Fruit fly (Drosophila melanogaster): ENCODE measurements around the gene RYa-R.

RYa-R gene

dm6 chr3R:26947296-26947880 lies 49.4 kb upstream of the RYa-R start, which contains the start of gene Spag1 (continued):
- TF ChIP-seq mirr (GFP tag; optimal IDR thresholded peaks at IDR 0.05) (peak; percentile 11), CG15011 (GFP tag; optimal IDR thresholded peaks at IDR 0.05) (no peak), nerfin-1 (tag; optimal IDR thresholded peaks at IDR 0.05) (peak; percentile 32), ato (GFP tag; IDR thresholded peaks at IDR 0.05; ENCODE audit: partially characterized antibody) (peak; percentile 74; the same call in 1 of the 2 replicates), Spps (tag; optimal IDR thresholded peaks at IDR 0.05) (peak; percentile 20), Myb (GFP tag; optimal IDR thresholded peaks at IDR 0.05) (no peak), CG6854 (GFP tag; optimal IDR thresholded peaks at IDR 0.05) (peak; percentile 43), CG10147 (GFP tag; optimal IDR thresholded peaks at IDR 0.05) (peak; percentile 8), CG12744 (GFP tag; optimal IDR thresholded peaks at IDR 0.05) (no peak), CG15073 (GFP tag; optimal IDR thresholded peaks at IDR 0.05) (no peak), Atf3 (GFP tag; optimal IDR thresholded peaks at IDR 0.05) (no peak), CG7987 (GFP tag; optimal IDR thresholded peaks at IDR 0.05) (peak; percentile 2), grn (GFP tag; optimal IDR thresholded peaks at IDR 0.05) (peak; percentile 10), bbx (GFP tag; IDR thresholded peaks at IDR 0.05; ENCODE audit: partially characterized antibody) (peak; percentile 88), CG4617 (GFP tag; optimal IDR thresholded peaks at IDR 0.05; ENCODE audit: borderline replicate concordance) (no peak), CG18011 (GFP tag; optimal IDR thresholded peaks at IDR 0.05) (no peak), CG15601 (tag; optimal IDR thresholded peaks at IDR 0.05) (peak; percentile 27), slbo (GFP tag; IDR thresholded peaks at IDR 0.05) (no peak), lbe (GFP tag; optimal IDR thresholded peaks at IDR 0.05) (peak; percentile 64), Sox100B (GFP tag; optimal IDR thresholded peaks at IDR 0.05) (no peak), otp (GFP tag; IDR thresholded peaks at IDR 0.05) (no peak), CG12155 (GFP tag; optimal IDR thresholded peaks at IDR 0.05) (no peak), CG11093 (GFP tag; IDR thresholded peaks at IDR 0.05) (no peak), mld (GFP tag; IDR thresholded peaks at IDR 0.05; ENCODE audit: partially characterized antibody) (peak; percentile 85), Poxn (GFP tag; IDR thresholded peaks at IDR 0.05) (no peak), gcm (GFP tag; optimal IDR thresholded peaks at IDR 0.05) (peak; percentile 61), E2f1 (GFP tag; IDR thresholded peaks at IDR 0.05) (no peak), bcd (GFP tag; optimal IDR thresholded peaks at IDR 0.05) (no peak), CG10462 (GFP tag; optimal IDR thresholded peaks at IDR 0.05) (no peak), nau (GFP tag; optimal IDR thresholded peaks at IDR 0.05) (peak; percentile 29), CG15514 (GFP tag; optimal IDR thresholded peaks at IDR 0.05) (no peak), BtbVII (GFP tag; optimal IDR thresholded peaks at IDR 0.05) (peak; percentile 24), salm (tag; optimal IDR thresholded peaks at IDR 0.05) (no peak), nom (GFP tag; optimal IDR thresholded peaks at IDR 0.05) (peak; percentile 96), Scr (GFP tag; IDR thresholded peaks at IDR 0.05; ENCODE audit: partially characterized antibody) (peak; percentile 77), wor (GFP tag; IDR thresholded peaks at IDR 0.05) (no peak), E2f2 (GFP tag; IDR thresholded peaks at IDR 0.05) (peak; percentile 31; the same call in 1 of the 2 replicates), CG3995 (GFP tag; optimal IDR thresholded peaks at IDR 0.05) (no peak), crp (GFP tag; optimal IDR thresholded peaks at IDR 0.05) (no peak), CG7963 (GFP tag; IDR thresholded peaks at IDR 0.05; ENCODE audit: partially characterized antibody) (peak; percentile 68; the same call in 2 of the 3 replicates), CG5180 (GFP tag; optimal IDR thresholded peaks at IDR 0.05) (no peak), pnt (GFP tag; optimal IDR thresholded peaks at IDR 0.05) (no peak), CG10267 (tag; optimal IDR thresholded peaks at IDR 0.05) (peak; percentile 28), hb (GFP tag; IDR thresholded peaks at IDR 0.05; ENCODE audit: partially characterized antibody) (no peak), sqz (GFP tag; optimal IDR thresholded peaks at IDR 0.05) (peak; percentile 81), CG10321 (GFP tag; IDR thresholded peaks at IDR 0.05) (no peak), unc-4 (GFP tag; IDR thresholded peaks at IDR 0.05; ENCODE audit: partially characterized antibody) (peak; percentile 67), run (tag; optimal IDR thresholded peaks at IDR 0.05) (no peak), sens (GFP tag) (peak; percentile 69)

Data from whole organism, embryonic.